Fruit fly (Drosophila melanogaster): ENCODE data around the gene Cftr.

The Cftr gene

DNA sequence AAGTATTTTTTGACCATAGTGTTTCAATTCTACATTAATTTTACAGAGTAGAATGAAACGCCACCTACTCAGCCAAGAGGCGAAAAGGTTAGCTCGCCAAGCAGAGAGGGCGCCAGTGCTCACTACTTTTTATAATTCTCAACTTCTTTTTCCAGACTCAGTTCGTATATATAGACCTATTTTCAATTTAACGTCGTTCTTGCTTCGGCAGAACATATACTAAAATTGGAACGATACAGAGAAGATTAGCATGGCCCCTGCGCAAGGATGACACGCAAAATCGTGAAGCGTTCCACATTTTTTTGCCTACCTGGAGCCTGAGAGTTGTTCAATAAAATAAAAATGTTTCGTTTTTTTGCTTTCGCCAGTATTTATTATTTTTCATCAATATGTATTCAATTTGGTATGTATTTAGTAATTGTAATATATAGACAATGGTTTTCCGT, 13.3 kb upstream of the Cftr start (continued):
- TF ChIP-seq zen (tag; optimal IDR thresholded peaks at IDR 0.05), result peak; percentile 66
- TF ChIP-seq mam (GFP tag; optimal IDR thresholded peaks at IDR 0.05), result peak; percentile 77
- TF ChIP-seq pum (GFP tag; optimal IDR thresholded peaks at IDR 0.05), result peak; percentile 22
- TF ChIP-seq ato (GFP tag; IDR thresholded peaks at IDR 0.05; ENCODE audit: partially characterized antibody), result peak; percentile 92
- peak; percentile 55 for TF ChIP-seq CG12155 (GFP tag; optimal IDR thresholded peaks at IDR 0.05)
- TF ChIP-seq crp (GFP tag; optimal IDR thresholded peaks at IDR 0.05), result no peak
- TF ChIP-seq CG2712 (tag; optimal IDR thresholded peaks at IDR 0.05), result peak; percentile 68
- peak; percentile 9 for TF ChIP-seq tio (GFP tag; optimal IDR thresholded peaks at IDR 0.05)
- peak; percentile 44 for TF ChIP-seq CG9817 (tag; optimal IDR thresholded peaks at IDR 0.05)
- TF ChIP-seq CG12299 (tag; optimal IDR thresholded peaks at IDR 0.05), result no peak
- TF ChIP-seq eyg (GFP tag; optimal IDR thresholded peaks at IDR 0.05), result peak; percentile 48
- peak; percentile 65 for TF ChIP-seq CG34376 (GFP tag; optimal IDR thresholded peaks at IDR 0.05)
- TF ChIP-seq ind (GFP tag; optimal IDR thresholded peaks at IDR 0.05), result peak; percentile 46
- TF ChIP-seq Ets65A (GFP tag), result peak; percentile 93
- peak; percentile 99 for TF ChIP-seq CTCF (GFP tag; optimal IDR thresholded peaks at IDR 0.05)
- TF ChIP-seq CG8281 (tag; optimal IDR thresholded peaks at IDR 0.05), result no peak
- peak; percentile 49 for TF ChIP-seq CG7839 (tag; optimal IDR thresholded peaks at IDR 0.05)
- TF ChIP-seq CG33557 (GFP tag; optimal IDR thresholded peaks at IDR 0.05), result peak; percentile 43
- peak; percentile 73 for TF ChIP-seq chm (GFP tag; IDR thresholded peaks at IDR 0.05)
- no peak for TF ChIP-seq aop (GFP tag; IDR thresholded peaks at IDR 0.05)
- TF ChIP-seq tx (GFP tag; optimal IDR thresholded peaks at IDR 0.05), result peak; percentile 45
- TF ChIP-seq B-H2 (GFP tag; optimal IDR thresholded peaks at IDR 0.05), result peak; percentile 76
- no peak for TF ChIP-seq crol (GFP tag; IDR thresholded peaks at IDR 0.05)
- TF ChIP-seq cas (GFP tag; IDR thresholded peaks at IDR 0.05), result 0 out of 2 replicates have a peak, but pooled peaks have one; percentile 37
- TF ChIP-seq CG4730 (GFP tag; IDR thresholded peaks at IDR 0.05), result no peak; the same call in 1 of the 2 replicates
- TF ChIP-seq ase (GFP tag; IDR thresholded peaks at IDR 0.05), result peak; percentile 57; the same call in 2 of the 3 replicates
- TF ChIP-seq CG1602 (GFP tag; optimal IDR thresholded peaks at IDR 0.05), result peak; percentile 61
- no peak for TF ChIP-seq CG2129 (GFP tag; IDR thresholded peaks at IDR 0.05; ENCODE audit: partially characterized antibody)
- TF ChIP-seq vfl (GFP tag; optimal IDR thresholded peaks at IDR 0.05), result peak; percentile 21
- peak; percentile 36 for TF ChIP-seq CG8388 (GFP tag; optimal IDR thresholded peaks at IDR 0.05)
- peak; percentile 8 for TF ChIP-seq unpg (GFP tag; optimal IDR thresholded peaks at IDR 0.05)
- TF ChIP-seq CG3163 (GFP tag; optimal IDR thresholded peaks at IDR 0.05), result peak; percentile 65
- TF ChIP-seq CG17361 (GFP tag; IDR thresholded peaks at IDR 0.05), result 0 out of 3 replicates have a peak, but pooled peaks have one; percentile 32
- peak; percentile 64 for TF ChIP-seq vnd (GFP tag; IDR thresholded peaks at IDR 0.05; ENCODE audit: partially characterized antibody)
- no peak for TF ChIP-seq Drgx (GFP tag; IDR thresholded peaks at IDR 0.05)
- TF ChIP-seq Dip3 (GFP tag; optimal IDR thresholded peaks at IDR 0.05), result peak; percentile 68
- peak; percentile 89 for TF ChIP-seq CG32532 (GFP tag; IDR thresholded peaks at IDR 0.05)
- TF ChIP-seq ash1 (GFP tag; optimal IDR thresholded peaks at IDR 0.05), result no peak
- TF ChIP-seq nmo (GFP tag; optimal IDR thresholded peaks at IDR 0.05), result peak; percentile 62
- peak; percentile 22 for TF ChIP-seq nau (GFP tag; optimal IDR thresholded peaks at IDR 0.05)
- TF ChIP-seq gcm2 (GFP tag; optimal IDR thresholded peaks at IDR 0.05), result peak; percentile 61
- peak; percentile 13 for TF ChIP-seq luna (GFP tag; optimal IDR thresholded peaks at IDR 0.05)
- TF ChIP-seq nom (GFP tag; optimal IDR thresholded peaks at IDR 0.05), result peak; percentile 67
- peak; percentile 0 for TF ChIP-seq odd (GFP tag; optimal IDR thresholded peaks at IDR 0.05)
- peak; percentile 79 for TF ChIP-seq vvl (GFP tag; IDR thresholded peaks at IDR 0.05)
- TF ChIP-seq Nf-YA (GFP tag; IDR thresholded peaks at IDR 0.05), result peak; percentile 56; the same call in 1 of the 2 replicates
- no peak for TF ChIP-seq CG6683 (GFP tag; optimal IDR thresholded peaks at IDR 0.05)
- peak; percentile 83 for TF ChIP-seq CG11247 (GFP tag; IDR thresholded peaks at IDR 0.05)
- TF ChIP-seq rib (GFP tag; IDR thresholded peaks at IDR 0.05), result peak; percentile 73; the same call in 1 of the 2 replicates
- peak; percentile 12 for TF ChIP-seq Elba2 (GFP tag; optimal IDR thresholded peaks at IDR 0.05)
- TF ChIP-seq eve (GFP tag; optimal IDR thresholded peaks at IDR 0.05), result no peak
